Worm (Caenorhabditis elegans): ENCODE results near the gene dpm-1.

- TF ChIP-seq nhr-129 (tag; optimal IDR thresholded peaks at IDR 0.05) (no peak), aly-2 (tag; optimal IDR thresholded peaks at IDR 0.05) (no peak), nhr-11 (tag; optimal IDR thresholded peaks at IDR 0.05) (no peak), unc-62 (GFP tag; optimal IDR thresholded peaks at IDR 0.05) (no peak), skn-1 (tag; optimal IDR thresholded peaks at IDR 0.05) (no peak), ceh-16 (tag; optimal IDR thresholded peaks at IDR 0.05) (no peak), ztf-11 (tag; optimal IDR thresholded peaks at IDR 0.05) (no peak), snpc-4 (tag; optimal IDR thresholded peaks at IDR 0.05) (no peak), nhr-237 (tag; optimal IDR thresholded peaks at IDR 0.05) (no peak), ceh-82 (tag; optimal IDR thresholded peaks at IDR 0.05) (no peak), ztf-4 (tag; optimal IDR thresholded peaks at IDR 0.05) (no peak), zag-1 (tag; optimal IDR thresholded peaks at IDR 0.05) (no peak), nhr-12 (tag; optimal IDR thresholded peaks at IDR 0.05) (no peak), peb-1 (tag; optimal IDR thresholded peaks at IDR 0.05) (no peak)
These were observed 35.6 kb downstream of the dpm-1 start, which contains the start of gene npr-37 for ce11 chrIV:481067-481466.
